Worm (Caenorhabditis elegans) whole organism, L2 larva: ENCODE data around the gene lin-7.

ENCODE experiments used
- fos-1 ChIP-seq: fragments of 150-350 bp; optimal IDR thresholded peaks from 2 replicates; lab custom pipeline; 2014; ENCODE audit warnings: missing biosample characterization, missing genetic modification characterization
- lin-13 ChIP-seq: fragments of 150-350 bp; optimal IDR thresholded peaks from 2 replicates; lab custom pipeline; 2014; ENCODE audit warnings: missing biosample characterization, missing genetic modification reagents, missing genetic modification characterization
- mab-5 ChIP-seq: fragments of 150-350 bp; optimal IDR thresholded peaks from 2 replicates; lab custom pipeline; 2014; ENCODE audit warnings: missing biosample characterization, missing genetic modification characterization
- mdl-1 ChIP-seq, 2 experiments: fragments of 150-350 bp in 1 of 2; sonication (generic microtip) in 1 of 2; optimal IDR thresholded peaks; 2 replicates each; lab custom pipeline; 2017; ENCODE audit warnings: missing biosample characterization in 2 of 2, missing genetic modification characterization in 2 of 2
- nhr-12 ChIP-seq: fragments of 150-350 bp; optimal IDR thresholded peaks from 2 replicates; lab custom pipeline; 2014; ENCODE audit warnings: missing biosample characterization, missing genetic modification characterization
- nhr-77 ChIP-seq: fragments of 150-350 bp; optimal IDR thresholded peaks from 2 replicates; lab custom pipeline; 2014; ENCODE audit warnings: missing biosample characterization, missing genetic modification characterization
- snpc-4 ChIP-seq: fragments of 150-350 bp; optimal IDR thresholded peaks from 2 replicates; lab custom pipeline; 2014; ENCODE audit warnings: missing biosample characterization, missing genetic modification characterization
- ztf-11 ChIP-seq: sonication (generic microtip); optimal IDR thresholded peaks from 2 replicates; lab custom pipeline; 2017; ENCODE audit warnings: missing biosample characterization, missing genetic modification characterization
- ztf-4 ChIP-seq: fragments of 150-350 bp; optimal IDR thresholded peaks from 2 replicates; lab custom pipeline; 2014; ENCODE audit warnings: missing biosample characterization, missing genetic modification characterization

ce11 chrII:14393766-14394165, 44.6 kb upstream of the lin-7 start:
- TF ChIP-seq mab-5 (tag; lab: Kevin White, UChicago) (no peak), snpc-4 (tag; lab: Kevin White, UChicago) (no peak), nhr-12 (tag; lab: Kevin White, UChicago) (no peak), lin-13 (GFP tag; lab: Kevin White, UChicago) (no peak), nhr-77 (tag; lab: Kevin White, UChicago) (no peak), ztf-4 (tag; lab: Kevin White, UChicago) (no peak), mdl-1 (tag; optimal IDR thresholded peaks at IDR 0.05; lab: Kevin White, UChicago) (no peak), fos-1 (no peak), ztf-11 (tag; lab: Kevin White, UChicago) (no peak)
